Worm (Caenorhabditis elegans) whole organism, young adult: Measurements from ENCODE around the gene cht-5.

ENCODE experiments used
- F37B4.10 ChIP-seq: fragments of 200-800 bp; sonication (Bioruptor generic); IDR thresholded peaks from 2 replicates; pipeline ENCODE4 v1.3.6; 2022; ENCODE audit warnings: missing genetic modification characterization, missing compliant biosample characterization
- aptf-2 ChIP-seq: fragments of 200-800 bp; sonication (Bioruptor generic); conservative IDR thresholded peaks from 2 replicates; pipeline ENCODE4 v1.3.6; 2022; ENCODE audit warnings: missing genetic modification reagents, missing genetic modification characterization, missing compliant biosample characterization
- ceh-100 ChIP-seq: fragments of 200-800 bp; sonication (Bioruptor generic); IDR thresholded peaks from 2 replicates; pipeline ENCODE4 v1.3.6; 2022; ENCODE audit warnings: missing genetic modification reagents, missing genetic modification characterization, missing compliant biosample characterization
- ceh-40 ChIP-seq: fragments of 200-800 bp; sonication (Bioruptor generic); IDR thresholded peaks from 2 replicates; pipeline ENCODE4 v1.3.6; 2022; ENCODE audit warnings: missing genetic modification characterization, missing compliant biosample characterization
- hmg-20 ChIP-seq: fragments of 200-800 bp; sonication (Bioruptor generic); IDR thresholded peaks from 2 replicates; pipeline ENCODE4 v1.3.6; 2022; ENCODE audit warnings: missing genetic modification reagents, missing genetic modification characterization, missing compliant biosample characterization
- lin-26 ChIP-seq: fragments of 200-800 bp; sonication (Bioruptor generic); IDR thresholded peaks from 2 replicates; pipeline ENCODE4 v1.3.6; 2022; ENCODE audit warnings: missing genetic modification reagents, missing genetic modification characterization, missing compliant biosample characterization
- mcd-1 ChIP-seq: fragments of 200-800 bp; sonication (Bioruptor generic); IDR thresholded peaks from 2 replicates; pipeline ENCODE4 v1.3.6; 2022; ENCODE audit warnings: missing genetic modification reagents, missing genetic modification characterization, missing compliant biosample characterization
- nhr-27 ChIP-seq: fragments of 200-800 bp; sonication (Bioruptor generic); optimal IDR thresholded peaks from 2 replicates; lab custom pipeline; 2018; ENCODE audit warnings: mild to moderate bottlenecking, missing genetic modification characterization, moderate library complexity, missing compliant biosample characterization
- nhr-90 ChIP-seq: sonication (generic microtip); optimal IDR thresholded peaks from 2 replicates; lab custom pipeline; 2016; ENCODE audit warnings: missing genotype, mild to moderate bottlenecking, missing genetic modification characterization, missing compliant biosample characterization
- snpc-4 ChIP-seq, 5 experiments: fragments of 150-350 bp in 1 of 5; sonication (generic microtip) in 4 of 5; optimal IDR thresholded peaks; 2 replicates each; lab custom pipeline; 2014 to 2018; ENCODE audit warnings: missing genetic modification characterization in 5 of 5, missing biosample characterization in 3 of 5, antibody characterized with exemption in 2 of 5, mild to moderate bottlenecking in 2 of 5, missing compliant biosample characterization in 2 of 5, missing genotype in 2 of 5, moderate library complexity in 2 of 5, missing genetic modification reagents in 1 of 5
- tbp1 ChIP-seq: fragments of 200-800 bp; sonication (Bioruptor generic); optimal IDR thresholded peaks from 2 replicates; lab custom pipeline; 2018; ENCODE audit warnings: mild to moderate bottlenecking, missing genetic modification characterization, missing compliant biosample characterization
- unc-130 ChIP-seq: sonication (generic microtip); optimal IDR thresholded peaks from 2 replicates; lab custom pipeline; 2016; ENCODE audit warnings: missing genetic modification reagents, missing genetic modification characterization, missing compliant biosample characterization
- zim-3 ChIP-seq: sonication (generic microtip); optimal IDR thresholded peaks from 2 replicates; lab custom pipeline; 2017; ENCODE audit warnings: mild to moderate bottlenecking, missing genetic modification characterization, moderate library complexity, missing compliant biosample characterization
- ztf-28 ChIP-seq: fragments of 200-800 bp; sonication (Bioruptor generic); IDR thresholded peaks from 2 replicates; pipeline ENCODE4 v1.3.6; 2022; ENCODE audit warnings: missing genetic modification reagents, missing genetic modification characterization, missing compliant biosample characterization

- no peak for TF ChIP-seq F37B4.10
- TF ChIP-seq unc-130 (GFP tag; lab: Kevin White, UChicago) = no peak
- no peak for TF ChIP-seq zim-3 (tag; lab: Kevin White, UChicago)
- TF ChIP-seq ceh-100 = no peak
- no peak for TF ChIP-seq snpc-4 (GFP tag; optimal IDR thresholded peaks at IDR 0.05; lab: Kevin White, UChicago)
- no peak for TF ChIP-seq snpc-4 (tag; optimal IDR thresholded peaks at IDR 0.05; lab: Kevin White, UChicago)
- no peak for TF ChIP-seq mcd-1
- no peak for TF ChIP-seq ztf-28
- TF ChIP-seq nhr-90 (tag; lab: Kevin White, UChicago) = no peak
- TF ChIP-seq nhr-27 (tag; lab: Kevin White, UChicago) = no peak
- no peak for TF ChIP-seq ceh-40 (GFP tag; lab: Robert Waterston, UW)
- no peak for TF ChIP-seq lin-26 (GFP tag; lab: Robert Waterston, UW)
- no peak for TF ChIP-seq aptf-2 (GFP tag; lab: Robert Waterston, UW)
- no peak for TF ChIP-seq tbp1 (GFP tag; lab: Kevin White, UChicago)
- TF ChIP-seq hmg-20 (GFP tag; lab: Robert Waterston, UW) = no peak
Observed at ce11 chrV:10120898-10121297, 6.5 kb downstream of the cht-5 start, which contains the start of gene srxa-18.
